Fruit fly (Drosophila melanogaster) S2 (cell line): Measurements from ENCODE around the gene Nup58.

Experiments
- CG8478 ChIP-seq: fragments of >200 bp; optimal IDR thresholded peaks from 2 replicates; lab custom pipeline; 2018
- CTCF ChIP-seq, 2 experiments: fragments of >200 bp; optimal IDR thresholded peaks; 2 replicates each; lab custom pipeline; 2018

- no peak for TF ChIP-seq CG8478 (lab: Kevin White, UChicago)
- TF ChIP-seq CTCF (optimal IDR thresholded peaks at IDR 0.05; lab: Kevin White, UChicago) = no peak
Measured at dm6 chr3R:19619908-19620307, 24.9 kb upstream of the Nup58 start.
